Worm (Caenorhabditis elegans) whole organism, L2 larva: ENCODE results near the gene K02A6.4.

Experiments used
- C34F6.9 ChIP-seq: fragments of 150-350 bp; optimal IDR thresholded peaks from 2 replicates; lab custom pipeline; 2014; ENCODE audit warnings: missing biosample characterization, missing genetic modification characterization
- F13H6.1 ChIP-seq: sonication (generic microtip); optimal IDR thresholded peaks from 2 replicates; lab custom pipeline; 2016; ENCODE audit warnings: missing genetic modification characterization, missing compliant biosample characterization
- R02D3.7 ChIP-seq: fragments of 150-350 bp; optimal IDR thresholded peaks from 2 replicates; lab custom pipeline; 2014; ENCODE audit warnings: missing biosample characterization, missing genetic modification characterization
- Y55F3AM.14 ChIP-seq: fragments of 200-800 bp; sonication (Bioruptor generic); optimal IDR thresholded peaks from 2 replicates; lab custom pipeline; 2018; ENCODE audit warnings: mild to moderate bottlenecking, missing genetic modification characterization, missing compliant biosample characterization
- ZK546.5 ChIP-seq: sonication (generic microtip); optimal IDR thresholded peaks from 2 replicates; lab custom pipeline; 2017; ENCODE audit warnings: missing biosample characterization, missing genetic modification characterization
- alr-1 ChIP-seq: fragments of 150-350 bp; optimal IDR thresholded peaks from 2 replicates; lab custom pipeline; 2014; ENCODE audit warnings: missing biosample characterization, missing genetic modification characterization
- aly-2 ChIP-seq: fragments of 150-350 bp; optimal IDR thresholded peaks from 2 replicates; lab custom pipeline; 2014; ENCODE audit warnings: missing biosample characterization, missing genetic modification characterization
- ama-1 ChIP-seq: fragments of 150-350 bp; optimal IDR thresholded peaks from 2 replicates; lab custom pipeline; 2018; ENCODE audit warnings: inconsistent platforms
- blmp-1 ChIP-seq: sonication (generic microtip); optimal IDR thresholded peaks from 2 replicates; lab custom pipeline; 2017; ENCODE audit warnings: missing genetic modification characterization, mild to moderate bottlenecking, missing compliant biosample characterization, antibody characterized with exemption, moderate library complexity; ENCODE audit not compliant: insufficient read depth
- ceh-16 ChIP-seq: fragments of 150-350 bp; optimal IDR thresholded peaks from 2 replicates; lab custom pipeline; 2014; ENCODE audit warnings: missing biosample characterization, missing genetic modification characterization
- ceh-82 ChIP-seq: fragments of 150-350 bp; optimal IDR thresholded peaks from 2 replicates; lab custom pipeline; 2014; ENCODE audit warnings: missing biosample characterization, missing genetic modification characterization
- crh-2 ChIP-seq: sonication (generic microtip); optimal IDR thresholded peaks from 2 replicates; lab custom pipeline; 2017; ENCODE audit warnings: missing biosample characterization, missing genetic modification characterization
- dmd-4 ChIP-seq: sonication (generic microtip); optimal IDR thresholded peaks from 2 replicates; lab custom pipeline; 2017; ENCODE audit warnings: missing biosample characterization, missing genetic modification characterization
- egl-27 ChIP-seq: sonication (generic microtip); optimal IDR thresholded peaks from 3 replicates; lab custom pipeline; 2017; ENCODE audit warnings: missing biosample characterization, missing genetic modification reagents, missing genetic modification characterization
- elt-1 ChIP-seq: fragments of 150-350 bp; optimal IDR thresholded peaks from 2 replicates; lab custom pipeline; 2014; ENCODE audit warnings: missing biosample characterization, missing genetic modification characterization
- elt-3 ChIP-seq: sonication (generic microtip); optimal IDR thresholded peaks from 2 replicates; lab custom pipeline; 2017; ENCODE audit warnings: missing biosample characterization, missing genetic modification characterization
- fos-1 ChIP-seq: fragments of 150-350 bp; optimal IDR thresholded peaks from 2 replicates; lab custom pipeline; 2014; ENCODE audit warnings: missing biosample characterization, missing genetic modification characterization
- gmeb-1 ChIP-seq: fragments of 150-350 bp; optimal IDR thresholded peaks from 2 replicates; lab custom pipeline; 2014; ENCODE audit warnings: missing biosample characterization, missing genetic modification characterization
- lin-11 ChIP-seq: fragments of 150-350 bp; sonication (generic microtip); optimal IDR thresholded peaks from 2 replicates; lab custom pipeline; 2014; ENCODE audit warnings: missing biosample characterization, missing genetic modification characterization, inconsistent platforms, mixed read lengths
- lin-13 ChIP-seq: fragments of 150-350 bp; optimal IDR thresholded peaks from 2 replicates; lab custom pipeline; 2014; ENCODE audit warnings: missing biosample characterization, missing genetic modification reagents, missing genetic modification characterization
- lin-39 ChIP-seq: fragments of 150-350 bp; optimal IDR thresholded peaks from 2 replicates; lab custom pipeline; 2014; ENCODE audit warnings: missing biosample characterization, missing genetic modification reagents, missing genetic modification characterization
- lsy-2 ChIP-seq, 2 experiments: fragments of 150-350 bp in 1 of 2; sonication (generic microtip) in 1 of 2; optimal IDR thresholded peaks; 2 replicates each; lab custom pipeline; 2014 to 2017; ENCODE audit warnings: missing biosample characterization in 2 of 2, missing genetic modification characterization in 2 of 2
- mab-5 ChIP-seq: fragments of 150-350 bp; optimal IDR thresholded peaks from 2 replicates; lab custom pipeline; 2014; ENCODE audit warnings: missing biosample characterization, missing genetic modification characterization
- mbf-1 ChIP-seq: sonication (generic microtip); optimal IDR thresholded peaks from 2 replicates; lab custom pipeline; 2017; ENCODE audit warnings: missing biosample characterization, missing genetic modification characterization
- mdl-1 ChIP-seq, 2 experiments: fragments of 150-350 bp in 1 of 2; sonication (generic microtip) in 1 of 2; optimal IDR thresholded peaks; 2 replicates each; lab custom pipeline; 2017; ENCODE audit warnings: missing biosample characterization in 2 of 2, missing genetic modification characterization in 2 of 2
- nhr-10 ChIP-seq: sonication (generic microtip); optimal IDR thresholded peaks from 2 replicates; lab custom pipeline; 2017; ENCODE audit warnings: missing biosample characterization, missing genetic modification characterization
- nhr-11 ChIP-seq: fragments of 150-350 bp; optimal IDR thresholded peaks from 2 replicates; lab custom pipeline; 2014; ENCODE audit warnings: missing biosample characterization, missing genetic modification characterization
- nhr-12 ChIP-seq: fragments of 150-350 bp; optimal IDR thresholded peaks from 2 replicates; lab custom pipeline; 2014; ENCODE audit warnings: missing biosample characterization, missing genetic modification characterization
- nhr-129 ChIP-seq: fragments of 150-350 bp; optimal IDR thresholded peaks from 2 replicates; lab custom pipeline; 2014; ENCODE audit warnings: missing biosample characterization, missing genetic modification characterization
- nhr-21 ChIP-seq: fragments of 150-350 bp; optimal IDR thresholded peaks from 2 replicates; lab custom pipeline; 2014; ENCODE audit warnings: missing biosample characterization, missing genetic modification characterization
- nhr-23 ChIP-seq: fragments of 150-350 bp; optimal IDR thresholded peaks from 2 replicates; lab custom pipeline; 2014; ENCODE audit warnings: missing biosample characterization, missing genetic modification reagents, missing genetic modification characterization
- nhr-237 ChIP-seq: fragments of 150-350 bp; optimal IDR thresholded peaks from 2 replicates; lab custom pipeline; 2014; ENCODE audit warnings: missing biosample characterization, missing genetic modification characterization
- nhr-25 ChIP-seq: fragments of 150-350 bp; sonication (generic microtip); optimal IDR thresholded peaks from 3 replicates; lab custom pipeline; 2014; ENCODE audit warnings: missing biosample characterization, missing genetic modification characterization
- nhr-6 ChIP-seq: fragments of 150-350 bp; optimal IDR thresholded peaks from 2 replicates; lab custom pipeline; 2014; ENCODE audit warnings: missing biosample characterization, missing genetic modification characterization
- nhr-77 ChIP-seq: fragments of 150-350 bp; optimal IDR thresholded peaks from 2 replicates; lab custom pipeline; 2014; ENCODE audit warnings: missing biosample characterization, missing genetic modification characterization
- peb-1 ChIP-seq: fragments of 150-350 bp; optimal IDR thresholded peaks from 2 replicates; lab custom pipeline; 2014; ENCODE audit warnings: missing biosample characterization, missing genetic modification characterization
- sem-4 ChIP-seq: fragments of 150-350 bp; optimal IDR thresholded peaks from 2 replicates; lab custom pipeline; 2014; ENCODE audit warnings: missing biosample characterization, missing genetic modification reagents, missing genetic modification characterization
- skn-1 ChIP-seq: sonication (generic microtip); optimal IDR thresholded peaks from 2 replicates; lab custom pipeline; 2017; ENCODE audit warnings: missing biosample characterization, missing genetic modification characterization
- sma-3 ChIP-seq: sonication (generic microtip); optimal IDR thresholded peaks from 2 replicates; lab custom pipeline; 2016; ENCODE audit warnings: missing genetic modification reagents, missing genetic modification characterization, missing compliant biosample characterization
- sma-9 ChIP-seq, 2 experiments: fragments of 150-350 bp in 1 of 2; sonication (generic microtip) in 1 of 2; optimal IDR thresholded peaks; 2 replicates each; lab custom pipeline; 2014 to 2016; ENCODE audit warnings: missing genetic modification characterization in 2 of 2, mild to moderate bottlenecking in 1 of 2, missing biosample characterization in 1 of 2, missing compliant biosample characterization in 1 of 2, missing genetic modification reagents in 1 of 2, moderate library complexity in 1 of 2
- snpc-4 ChIP-seq: fragments of 150-350 bp; optimal IDR thresholded peaks from 2 replicates; lab custom pipeline; 2014; ENCODE audit warnings: missing biosample characterization, missing genetic modification characterization
- unc-39 ChIP-seq: fragments of 150-350 bp; optimal IDR thresholded peaks from 2 replicates; lab custom pipeline; 2014; ENCODE audit warnings: missing biosample characterization, missing genetic modification characterization
- unc-55 ChIP-seq: fragments of 150-350 bp; sonication (generic microtip); optimal IDR thresholded peaks from 3 replicates; lab custom pipeline; 2014; ENCODE audit warnings: missing biosample characterization, missing genetic modification reagents, missing genetic modification characterization
- unc-62 ChIP-seq: fragments of 150-350 bp; optimal IDR thresholded peaks from 2 replicates; lab custom pipeline; 2014; ENCODE audit warnings: missing biosample characterization, missing genetic modification reagents, missing genetic modification characterization
- zag-1 ChIP-seq: fragments of 150-350 bp; optimal IDR thresholded peaks from 2 replicates; lab custom pipeline; 2014; ENCODE audit warnings: missing biosample characterization, missing genetic modification characterization
- ztf-1 ChIP-seq: fragments of 200-800 bp; sonication (Bioruptor generic); conservative IDR thresholded peaks from 2 replicates; pipeline ENCODE4 v1.3.6; 2022; ENCODE audit warnings: missing genetic modification characterization, missing compliant biosample characterization
- ztf-11 ChIP-seq: sonication (generic microtip); optimal IDR thresholded peaks from 2 replicates; lab custom pipeline; 2017; ENCODE audit warnings: missing biosample characterization, missing genetic modification characterization
- ztf-4 ChIP-seq: fragments of 150-350 bp; optimal IDR thresholded peaks from 2 replicates; lab custom pipeline; 2014; ENCODE audit warnings: missing biosample characterization, missing genetic modification characterization

K02A6.4 gene

ce11 chrX:8238639-8239055 is 20.1 kb upstream of the K02A6.4 start:
- TF ChIP-seq nhr-237 (tag; lab: Kevin White, UChicago) (no peak), ztf-4 (tag; lab: Kevin White, UChicago) (no peak), unc-62 (GFP tag; lab: Kevin White, UChicago) (no peak), Y55F3AM.14 (no peak), fos-1 (peak; percentile 50), gmeb-1 (tag; lab: Kevin White, UChicago) (peak; percentile 55), nhr-11 (no peak), nhr-6 (tag; lab: Kevin White, UChicago) (peak; percentile 17), egl-27 (tag; lab: Kevin White, UChicago) (no peak), lin-39 (no peak), alr-1 (tag; lab: Kevin White, UChicago) (no peak), elt-3 (no peak), sma-3 (GFP tag; lab: Kevin White, UChicago) (peak; percentile 50), crh-2 (peak; percentile 23), lin-11 (tag; lab: Kevin White, UChicago) (no peak), ztf-1 (no peak), ztf-11 (tag; lab: Kevin White, UChicago) (no peak), C34F6.9 (tag; lab: Kevin White, UChicago) (peak; percentile 8), ama-1 (lab: Kevin White, UChicago) (no peak), dmd-4 (no peak), mdl-1 (tag; optimal IDR thresholded peaks at IDR 0.05; lab: Kevin White, UChicago) (no peak), lin-13 (GFP tag; lab: Kevin White, UChicago) (no peak), nhr-12 (tag; lab: Kevin White, UChicago) (no peak), snpc-4 (no peak), nhr-129 (tag; lab: Kevin White, UChicago) (peak; percentile 68), nhr-21 (tag; lab: Kevin White, UChicago) (no peak), unc-39 (tag; lab: Kevin White, UChicago) (no peak), unc-55 (GFP tag; lab: Kevin White, UChicago) (no peak), sma-9 (GFP tag; optimal IDR thresholded peaks at IDR 0.05; lab: Kevin White, UChicago) (no peak), sma-9 (tag; optimal IDR thresholded peaks at IDR 0.05; lab: Kevin White, UChicago) (no peak), skn-1 (tag; lab: Kevin White, UChicago) (no peak), elt-1 (tag; lab: Kevin White, UChicago) (no peak), nhr-23 (tag; lab: Kevin White, UChicago) (no peak), peb-1 (tag; lab: Kevin White, UChicago) (no peak), ceh-16 (no peak), blmp-1 (tag; lab: Kevin White, UChicago) (no peak), F13H6.1 (no peak), mab-5 (tag; lab: Kevin White, UChicago) (no peak), aly-2 (tag; lab: Kevin White, UChicago) (no peak), nhr-10 (no peak), ceh-82 (tag; lab: Kevin White, UChicago) (no peak), nhr-77 (no peak), zag-1 (tag; lab: Kevin White, UChicago) (no peak), lsy-2 (tag; optimal IDR thresholded peaks at IDR 0.05; lab: Kevin White, UChicago) (no peak), nhr-25 (tag; lab: Kevin White, UChicago) (peak; percentile 65), sem-4 (tag; lab: Kevin White, UChicago) (no peak), mbf-1 (tag; lab: Kevin White, UChicago) (no peak), ZK546.5 (tag; lab: Kevin White, UChicago) (no peak), R02D3.7 (tag; lab: Kevin White, UChicago) (no peak)
- TF ChIP-seq, all 48 proteins: peak for 8
